Fruit fly (Drosophila melanogaster) whole organism, prepupa: ENCODE data around the gene form3.

Source experiments
- Blimp-1 ChIP-seq: fragments of 200-800 bp; sonication (Bioruptor generic); optimal IDR thresholded peaks from 3 replicates; lab custom pipeline; 2017; ENCODE audit warnings: missing biosample characterization, missing genetic modification characterization, mild to moderate bottlenecking, moderate library complexity, missing genetic modification reagents
- CG10631 ChIP-seq: fragments of 200-800 bp; sonication (Bioruptor generic); optimal IDR thresholded peaks from 2 replicates; lab custom pipeline; 2016; ENCODE audit warnings: missing biosample characterization, missing genetic modification characterization
- CG10669 ChIP-seq: fragments of 200-800 bp; sonication (Bioruptor generic); optimal IDR thresholded peaks from 3 replicates; lab custom pipeline; 2018; ENCODE audit warnings: missing biosample characterization, mild to moderate bottlenecking, missing genetic modification characterization, moderate library complexity
- CG11762 ChIP-seq: fragments of 200-800 bp; sonication (Bioruptor generic); optimal IDR thresholded peaks from 3 replicates; lab custom pipeline; 2016; ENCODE audit warnings: missing biosample characterization, missing genetic modification characterization; ENCODE audit not compliant: insufficient read depth
- CG11902 ChIP-seq: fragments of 200-800 bp; sonication (Bioruptor generic); optimal IDR thresholded peaks from 3 replicates; lab custom pipeline; 2016; ENCODE audit warnings: missing biosample characterization, missing genetic modification characterization
- CG15336 ChIP-seq: fragments of 200-800 bp; sonication (Bioruptor generic); IDR thresholded peaks from 2 replicates; pipeline ENCODE4 v1.3.6; 2022; ENCODE audit warnings: missing biosample characterization, missing genetic modification characterization
- CG1621 ChIP-seq: fragments of 200-800 bp; sonication (Bioruptor generic); optimal IDR thresholded peaks from 3 replicates; lab custom pipeline; 2018; ENCODE audit warnings: missing biosample characterization, mild to moderate bottlenecking, missing genetic modification characterization
- CG16779 ChIP-seq: fragments of 200-800 bp; sonication (Bioruptor generic); optimal IDR thresholded peaks from 3 replicates; lab custom pipeline; 2017; ENCODE audit warnings: missing biosample characterization, mild to moderate bottlenecking, missing genetic modification characterization
- CG3032 ChIP-seq: fragments of 200-800 bp; optimal IDR thresholded peaks from 2 replicates; lab custom pipeline; 2019; ENCODE audit warnings: missing biosample characterization, mild to moderate bottlenecking, missing genetic modification characterization, moderate library complexity
- CG31627 ChIP-seq: fragments of 200-800 bp; sonication (Bioruptor generic); optimal IDR thresholded peaks from 3 replicates; lab custom pipeline; 2016; ENCODE audit warnings: missing biosample characterization, missing genetic modification characterization
- CG32006 ChIP-seq: fragments of 200-800 bp; sonication (Bioruptor generic); optimal IDR thresholded peaks from 3 replicates; lab custom pipeline; 2017; ENCODE audit warnings: missing biosample characterization, mild to moderate bottlenecking, missing genetic modification characterization
- CG34406 ChIP-seq: fragments of 200-800 bp; sonication (Bioruptor generic); optimal IDR thresholded peaks from 3 replicates; lab custom pipeline; 2016; ENCODE audit warnings: missing biosample characterization, missing genetic modification characterization
- CG4318 ChIP-seq: fragments of 200-800 bp; sonication (Bioruptor generic); optimal IDR thresholded peaks from 3 replicates; lab custom pipeline; 2017; ENCODE audit warnings: missing biosample characterization, mild to moderate bottlenecking, missing genetic modification characterization
- CG6163 ChIP-seq: fragments of 200-800 bp; sonication (Bioruptor generic); IDR thresholded peaks from 3 replicates; pipeline ENCODE4 v1.3.6; 2022; ENCODE audit warnings: missing biosample characterization, missing genetic modification characterization
- CG6792 ChIP-seq: fragments of 200-800 bp; sonication (Bioruptor generic); optimal IDR thresholded peaks from 3 replicates; lab custom pipeline; 2016; ENCODE audit warnings: missing biosample characterization, missing genetic modification characterization
- CG6854 ChIP-seq: fragments of 200-800 bp; sonication (Bioruptor generic); optimal IDR thresholded peaks from 2 replicates; lab custom pipeline; 2017; ENCODE audit warnings: missing biosample characterization, mild to moderate bottlenecking, missing genetic modification characterization
- CG7368 ChIP-seq: fragments of 200-800 bp; sonication (Bioruptor generic); optimal IDR thresholded peaks from 3 replicates; lab custom pipeline; 2016; ENCODE audit warnings: missing biosample characterization, missing genetic modification characterization
- CG8119 ChIP-seq: fragments of 200-800 bp; sonication (Bioruptor generic); IDR thresholded peaks from 3 replicates; pipeline ENCODE4 v1.3.6; 2022; ENCODE audit warnings: missing biosample characterization, missing genetic modification characterization
- CG8632 ChIP-seq: fragments of 200-800 bp; sonication (Bioruptor generic); optimal IDR thresholded peaks from 3 replicates; lab custom pipeline; 2016; ENCODE audit warnings: missing biosample characterization, missing genetic modification characterization
- CG9139 ChIP-seq: fragments of 200-800 bp; sonication (Bioruptor generic); optimal IDR thresholded peaks from 3 replicates; lab custom pipeline; 2017; ENCODE audit warnings: missing biosample characterization, mild to moderate bottlenecking, missing genetic modification characterization
- Eip78C ChIP-seq: fragments of 200-800 bp; sonication (Bioruptor generic); peaks from one replicate; lab custom pipeline; 2016; ENCODE audit warnings: missing biosample characterization, missing genetic modification characterization
- Eip93F ChIP-seq: fragments of 200-800 bp; sonication (Bioruptor generic); optimal IDR thresholded peaks from 2 replicates; lab custom pipeline; 2016; ENCODE audit warnings: missing biosample characterization, mild to moderate bottlenecking, missing genetic modification characterization
- Ets21C ChIP-seq: fragments of 200-800 bp; sonication (Bioruptor generic); optimal IDR thresholded peaks from 3 replicates; lab custom pipeline; 2016; ENCODE audit warnings: missing biosample characterization, missing genetic modification characterization
- Ets96B ChIP-seq: fragments of 200-800 bp; optimal IDR thresholded peaks from 2 replicates; lab custom pipeline; 2019; ENCODE audit warnings: missing biosample characterization, mild to moderate bottlenecking, missing genetic modification characterization, moderate library complexity
- Gug ChIP-seq: fragments of 200-800 bp; sonication (Bioruptor generic); IDR thresholded peaks from 2 replicates; pipeline ENCODE4 v1.3.6; 2022; ENCODE audit warnings: missing biosample characterization, missing genetic modification characterization
- Hr38 ChIP-seq: sonication (Bioruptor generic); optimal IDR thresholded peaks from 2 replicates; lab custom pipeline; 2016; ENCODE audit warnings: missing biosample characterization, missing genetic modification characterization
- Hr39 ChIP-seq: fragments of 200-800 bp; sonication (Bioruptor generic); optimal IDR thresholded peaks from 2 replicates; lab custom pipeline; 2016; ENCODE audit warnings: missing biosample characterization, missing genetic modification characterization
- Hr4 ChIP-seq: fragments of 200-800 bp; sonication (Bioruptor generic); optimal IDR thresholded peaks from 3 replicates; lab custom pipeline; 2016; ENCODE audit warnings: missing biosample characterization, missing genetic modification characterization
- Lpt ChIP-seq: fragments of 200-800 bp; sonication (Bioruptor generic); optimal IDR thresholded peaks from 3 replicates; lab custom pipeline; 2016; ENCODE audit warnings: missing biosample characterization, missing genetic modification characterization
- OdsH ChIP-seq: fragments of 200-800 bp; sonication (Bioruptor generic); optimal IDR thresholded peaks from 3 replicates; lab custom pipeline; 2016; ENCODE audit warnings: missing biosample characterization, missing genetic modification characterization
- Sox102F ChIP-seq: fragments of 200-800 bp; sonication (Bioruptor generic); optimal IDR thresholded peaks from 2 replicates; lab custom pipeline; 2016; ENCODE audit warnings: missing biosample characterization, mild to moderate bottlenecking, missing genetic modification characterization
- Sox15 ChIP-seq: fragments of 200-800 bp; sonication (Bioruptor generic); optimal IDR thresholded peaks from 3 replicates; lab custom pipeline; 2016; ENCODE audit warnings: missing biosample characterization, missing genetic modification characterization
- achi ChIP-seq: fragments of 200-800 bp; sonication (Bioruptor generic); optimal IDR thresholded peaks from 3 replicates; lab custom pipeline; 2016; ENCODE audit warnings: missing biosample characterization, missing genetic modification characterization
- acj6 ChIP-seq: fragments of 200-800 bp; sonication (Bioruptor generic); optimal IDR thresholded peaks from 3 replicates; lab custom pipeline; 2016; ENCODE audit warnings: missing biosample characterization, missing genetic modification characterization
- cyc ChIP-seq: fragments of 200-800 bp; sonication (Bioruptor generic); optimal IDR thresholded peaks from 3 replicates; lab custom pipeline; 2016; ENCODE audit warnings: missing biosample characterization, missing genetic modification characterization
- dac ChIP-seq: fragments of 200-800 bp; sonication (Bioruptor generic); optimal IDR thresholded peaks from 2 replicates; lab custom pipeline; 2017; ENCODE audit warnings: missing biosample characterization, mild to moderate bottlenecking, missing genetic modification characterization
- dsx ChIP-seq: fragments of 200-800 bp; optimal IDR thresholded peaks from 3 replicates; lab custom pipeline; 2019; ENCODE audit warnings: missing biosample characterization, mild to moderate bottlenecking, missing genetic modification characterization, moderate library complexity; ENCODE audit not compliant: poor library complexity, severe bottlenecking
- fd59A ChIP-seq: fragments of 200-800 bp; sonication (Bioruptor generic); optimal IDR thresholded peaks from 2 replicates; lab custom pipeline; 2017; ENCODE audit warnings: missing biosample characterization, mild to moderate bottlenecking, missing genetic modification characterization, missing genetic modification reagents
- fd85E ChIP-seq: fragments of 200-800 bp; sonication (Bioruptor generic); optimal IDR thresholded peaks from 3 replicates; lab custom pipeline; 2016; ENCODE audit warnings: missing biosample characterization, missing genetic modification characterization
- fkh ChIP-seq: fragments of 200-800 bp; sonication (Bioruptor generic); optimal IDR thresholded peaks from 3 replicates; lab custom pipeline; 2017; ENCODE audit warnings: missing biosample characterization, mild to moderate bottlenecking, missing genetic modification characterization, moderate library complexity
- net ChIP-seq: fragments of 200-800 bp; sonication (Bioruptor generic); optimal IDR thresholded peaks from 3 replicates; lab custom pipeline; 2016; ENCODE audit warnings: missing biosample characterization, missing genetic modification characterization
- pdm3 ChIP-seq: fragments of 200-800 bp; sonication (Bioruptor generic); optimal IDR thresholded peaks from 3 replicates; lab custom pipeline; 2016; ENCODE audit warnings: missing biosample characterization, missing genetic modification characterization
- salr ChIP-seq, 2 experiments: fragments of 200-800 bp; sonication (Bioruptor generic); optimal IDR thresholded peaks; 3 replicates each; lab custom pipeline; 2016 to 2018; ENCODE audit warnings: missing biosample characterization in 2 of 2, missing genetic modification characterization in 2 of 2, mild to moderate bottlenecking in 1 of 2
- spab ChIP-seq: fragments of 200-800 bp; sonication (Bioruptor generic); optimal IDR thresholded peaks from 2 replicates; lab custom pipeline; 2017; ENCODE audit warnings: missing biosample characterization, mild to moderate bottlenecking, missing genetic modification characterization, missing genetic modification reagents
- svp ChIP-seq: fragments of 200-800 bp; sonication (Bioruptor generic); peaks from one replicate; lab custom pipeline; 2016; ENCODE audit warnings: missing biosample characterization, missing genetic modification characterization
- topi ChIP-seq: fragments of 200-800 bp; sonication (Bioruptor generic); optimal IDR thresholded peaks from 3 replicates; lab custom pipeline; 2016; ENCODE audit warnings: missing biosample characterization, missing genetic modification characterization
- vri ChIP-seq: fragments of 200-800 bp; sonication (Bioruptor generic); optimal IDR thresholded peaks from 3 replicates; lab custom pipeline; 2016; ENCODE audit warnings: missing biosample characterization, mild to moderate bottlenecking, missing genetic modification characterization

Gene form3

DNA sequence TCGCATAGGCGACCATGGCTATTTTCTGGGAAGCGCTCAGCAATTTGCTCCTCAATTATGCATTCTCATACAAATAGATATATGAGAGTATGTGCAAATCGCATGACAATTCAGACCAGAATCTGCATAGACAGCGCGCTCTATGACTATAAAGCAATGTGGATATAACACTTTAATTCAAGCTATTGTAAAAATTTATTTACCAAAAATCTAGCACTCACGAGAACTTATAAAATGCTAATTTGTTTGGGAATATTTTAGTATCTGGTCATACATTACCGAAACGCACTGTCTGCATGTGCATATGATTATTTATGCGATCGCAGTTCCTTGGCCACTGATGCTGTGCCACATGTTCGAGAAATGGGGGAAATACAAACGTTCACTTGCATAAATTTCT, 56.2 kb downstream of the form3 start (continued):
- peak; percentile 74 for TF ChIP-seq net
- peak; percentile 81 for TF ChIP-seq CG32006 (GFP tag; lab: Kevin White, UChicago)
- TF ChIP-seq CG11902 (GFP tag; lab: Kevin White, UChicago) = peak; percentile 30
- peak; percentile 67 for TF ChIP-seq fd59A (GFP tag; lab: Kevin White, UChicago)
- no peak for TF ChIP-seq CG6854 (GFP tag; lab: Kevin White, UChicago)
- no peak for TF ChIP-seq Hr38 (GFP tag; lab: Kevin White, UChicago)
- peak; percentile 81 for TF ChIP-seq dsx
- peak; percentile 41 for TF ChIP-seq CG8632 (GFP tag; lab: Kevin White, UChicago)
- peak; percentile 52 for TF ChIP-seq CG31627 (GFP tag; lab: Kevin White, UChicago)
- peak; percentile 95 for TF ChIP-seq Eip78C (GFP tag; lab: Kevin White, UChicago)
- TF ChIP-seq CG16779 (tag; lab: Kevin White, UChicago) = peak; percentile 50
- peak; percentile 73 for TF ChIP-seq Gug
- TF ChIP-seq Sox102F (GFP tag; lab: Kevin White, UChicago) = peak; percentile 30
- TF ChIP-seq Ets21C (GFP tag; lab: Kevin White, UChicago) = peak; percentile 19
- TF ChIP-seq pdm3 (GFP tag; lab: Kevin White, UChicago) = peak; percentile 78
- TF ChIP-seq CG4318 = peak; percentile 55
- TF ChIP-seq fd85E (GFP tag; lab: Kevin White, UChicago) = peak; percentile 12
- TF ChIP-seq CG10631 (GFP tag; lab: Kevin White, UChicago) = peak; percentile 65
- TF ChIP-seq CG3032 (tag; lab: Kevin White, UChicago) = peak; percentile 77
- peak; percentile 89 for TF ChIP-seq CG8119 (GFP tag; lab: Robert Waterston, UW)
- TF ChIP-seq Ets96B (tag; lab: Kevin White, UChicago) = peak; percentile 86
- TF ChIP-seq Eip93F (GFP tag; lab: Kevin White, UChicago) = no peak
- peak; percentile 75 for TF ChIP-seq CG9139
- TF ChIP-seq dac (GFP tag; lab: Kevin White, UChicago) = peak; percentile 40
- no peak for TF ChIP-seq fkh (GFP tag; lab: Kevin White, UChicago)
- peak; percentile 52 for TF ChIP-seq CG34406 (GFP tag; lab: Kevin White, UChicago)
- TF ChIP-seq Hr39 = peak; percentile 35
- peak; percentile 79 for TF ChIP-seq achi (GFP tag; lab: Kevin White, UChicago)
- TF ChIP-seq vri (GFP tag; lab: Kevin White, UChicago) = no peak
- TF ChIP-seq, all 60 proteins: peak for 53

DNA sequence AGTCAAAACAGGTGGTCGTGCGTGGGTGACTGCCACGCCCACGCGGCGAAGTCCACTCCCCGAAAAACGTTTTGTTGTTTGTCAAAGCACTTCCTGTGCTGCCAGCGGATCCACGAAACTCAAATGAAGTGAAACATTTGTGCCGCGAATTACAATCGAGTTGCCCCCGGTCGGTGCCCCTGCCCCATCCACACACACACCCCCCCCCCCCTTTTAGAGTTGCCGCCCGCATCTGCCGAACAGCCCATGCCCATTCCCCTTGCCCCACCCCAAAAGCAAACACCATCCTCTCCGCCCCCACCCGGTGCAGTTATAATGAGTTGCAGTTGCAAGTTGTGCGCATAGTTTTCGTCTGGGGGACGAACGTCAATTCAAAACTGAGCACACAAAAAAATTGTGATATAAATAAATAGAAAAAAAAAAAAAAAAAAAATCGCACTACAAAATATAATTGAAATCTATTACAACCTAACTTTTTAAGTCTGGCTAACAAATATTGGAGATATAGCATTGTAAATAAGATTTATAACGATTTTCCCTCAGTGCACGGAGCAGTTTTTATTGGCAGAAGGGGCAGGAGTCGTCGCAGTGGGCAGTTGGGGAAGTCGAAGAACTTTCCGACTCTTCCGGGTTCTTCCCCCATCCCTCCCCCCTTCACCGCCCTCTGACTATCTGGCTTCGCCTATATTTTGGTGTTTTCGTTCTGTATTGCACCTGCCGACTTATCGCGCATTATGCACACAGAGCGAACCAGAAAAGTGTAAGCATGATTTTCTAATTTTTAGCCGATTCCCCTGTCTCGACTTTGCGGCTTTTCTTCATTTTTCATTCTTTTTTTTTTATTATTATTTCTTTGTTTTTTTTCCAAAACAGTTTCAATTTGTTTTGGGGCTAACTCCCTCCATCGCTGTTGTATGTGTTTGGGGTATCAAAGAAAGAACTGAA, 57.2 kb downstream of the form3 start:
- TF ChIP-seq CG6792 (GFP tag; lab: Kevin White, UChicago) (peak; percentile 23), CG6163 (GFP tag; lab: Robert Waterston, UW) (peak; percentile 82), cyc (GFP tag; lab: Kevin White, UChicago) (peak; percentile 15), Blimp-1 (GFP tag; lab: Kevin White, UChicago) (no peak), Ets21C (GFP tag; lab: Kevin White, UChicago) (no peak), acj6 (GFP tag; lab: Kevin White, UChicago) (peak; percentile 60), Lpt (GFP tag; lab: Kevin White, UChicago) (peak; percentile 79), Sox15 (GFP tag; lab: Kevin White, UChicago) (no peak), Ets96B (tag; lab: Kevin White, UChicago) (peak; percentile 40), Hr4 (GFP tag; lab: Kevin White, UChicago) (peak; percentile 85), topi (GFP tag; lab: Kevin White, UChicago) (peak; percentile 10), salr (GFP tag; optimal IDR thresholded peaks at IDR 0.05; lab: Kevin White, UChicago) (peak in 1 of 2 experiments; percentile 62), CG6854 (GFP tag; lab: Kevin White, UChicago) (no peak), CG10631 (GFP tag; lab: Kevin White, UChicago) (peak; percentile 47), OdsH (peak; percentile 73), CG9139 (no peak), fd59A (GFP tag; lab: Kevin White, UChicago) (no peak), spab (GFP tag; lab: Kevin White, UChicago) (no peak), CG4318 (peak; percentile 60), CG1621 (no peak), svp (GFP tag; lab: Kevin White, UChicago) (peak; percentile 50), CG15336 (GFP tag; lab: Robert Waterston, UW) (peak; percentile 90), Hr38 (GFP tag; lab: Kevin White, UChicago) (no peak), CG7368 (GFP tag; lab: Kevin White, UChicago) (no peak), CG16779 (tag; lab: Kevin White, UChicago) (no peak), fd85E (GFP tag; lab: Kevin White, UChicago) (no peak), CG11762 (peak; percentile 33), CG10669 (GFP tag; lab: Kevin White, UChicago) (no peak)
